Worm (Caenorhabditis elegans) whole organism, L1 larva: Measurements from ENCODE around the gene C07H6.2.

Source experiments
- fkh-10 ChIP-seq: sonication (generic microtip); optimal IDR thresholded peaks from 2 replicates; lab custom pipeline; 2017; ENCODE audit warnings: missing biosample characterization, missing genetic modification reagents, missing genetic modification characterization
- nhr-28 ChIP-seq: fragments of 150-350 bp; optimal IDR thresholded peaks from 2 replicates; lab custom pipeline; 2014; ENCODE audit warnings: missing biosample characterization, missing genetic modification characterization

- no peak for TF ChIP-seq fkh-10
- TF ChIP-seq nhr-28 (tag; lab: Kevin White, UChicago) = no peak
Measured at ce11 chrIII:7565247-7565646, 44.4 kb downstream of the C07H6.2 start, which contains the start of gene ttr-8.
